Worm (Caenorhabditis elegans): ENCODE results near the gene sre-21.

- TF ChIP-seq B0336.3 (GFP tag; IDR thresholded peaks at IDR 0.05) (no peak), die-1 (tag; optimal IDR thresholded peaks at IDR 0.05) (no peak), dpl-1 (GFP tag; optimal IDR thresholded peaks at IDR 0.05) (no peak), bed-2 (GFP tag; IDR thresholded peaks at IDR 0.05) (no peak), nhr-80 (tag; optimal IDR thresholded peaks at IDR 0.05) (no peak), madf-10 (tag; optimal IDR thresholded peaks at IDR 0.05) (no peak), ama-1 (optimal IDR thresholded peaks at IDR 0.05) (no peak), ama-1 (GFP tag; optimal IDR thresholded peaks at IDR 0.05) (no peak), ekl-4 (GFP tag; IDR thresholded peaks at IDR 0.05) (no peak), repo-1 (tag; optimal IDR thresholded peaks at IDR 0.05) (no peak), egrh-3 (GFP tag; IDR thresholded peaks at IDR 0.05) (no peak), ztf-26 (tag; optimal IDR thresholded peaks at IDR 0.05) (no peak)
These were observed 37.0 kb upstream of the sre-21 start, which contains the start of gene srh-296 for ce11 chrV:17810053-17810452.

Data from whole organism, young adult.